Fruit fly (Drosophila melanogaster) whole organism, prepupa: ENCODE measurements around the gene CG10866.

Source experiments
- CG11294 ChIP-seq: fragments of 200-800 bp; sonication (Bioruptor generic); IDR thresholded peaks from 2 replicates; pipeline ENCODE4 v1.3.6; 2022; ENCODE audit warnings: missing biosample characterization, missing genetic modification characterization
- CG11902 ChIP-seq: fragments of 200-800 bp; sonication (Bioruptor generic); optimal IDR thresholded peaks from 3 replicates; lab custom pipeline; 2016; ENCODE audit warnings: missing biosample characterization, missing genetic modification characterization
- CG16779 ChIP-seq: fragments of 200-800 bp; sonication (Bioruptor generic); optimal IDR thresholded peaks from 3 replicates; lab custom pipeline; 2017; ENCODE audit warnings: missing biosample characterization, mild to moderate bottlenecking, missing genetic modification characterization
- CG34406 ChIP-seq: fragments of 200-800 bp; sonication (Bioruptor generic); optimal IDR thresholded peaks from 3 replicates; lab custom pipeline; 2016; ENCODE audit warnings: missing biosample characterization, missing genetic modification characterization
- CG3919 ChIP-seq: fragments of 200-800 bp; sonication (Bioruptor generic); optimal IDR thresholded peaks from 3 replicates; lab custom pipeline; 2016; ENCODE audit warnings: missing biosample characterization, missing genetic modification characterization
- CG8632 ChIP-seq: fragments of 200-800 bp; sonication (Bioruptor generic); optimal IDR thresholded peaks from 3 replicates; lab custom pipeline; 2016; ENCODE audit warnings: missing biosample characterization, missing genetic modification characterization
- Hr39 ChIP-seq: fragments of 200-800 bp; sonication (Bioruptor generic); optimal IDR thresholded peaks from 2 replicates; lab custom pipeline; 2016; ENCODE audit warnings: missing biosample characterization, missing genetic modification characterization
- Lpt ChIP-seq: fragments of 200-800 bp; sonication (Bioruptor generic); optimal IDR thresholded peaks from 3 replicates; lab custom pipeline; 2016; ENCODE audit warnings: missing biosample characterization, missing genetic modification characterization
- OdsH ChIP-seq: fragments of 200-800 bp; sonication (Bioruptor generic); optimal IDR thresholded peaks from 3 replicates; lab custom pipeline; 2016; ENCODE audit warnings: missing biosample characterization, missing genetic modification characterization
- Smox ChIP-seq: fragments of 200-800 bp; sonication (Bioruptor generic); optimal IDR thresholded peaks from 3 replicates; lab custom pipeline; 2016; ENCODE audit warnings: missing biosample characterization, missing genetic modification characterization
- cyc ChIP-seq: fragments of 200-800 bp; sonication (Bioruptor generic); optimal IDR thresholded peaks from 3 replicates; lab custom pipeline; 2016; ENCODE audit warnings: missing biosample characterization, missing genetic modification characterization
- dac ChIP-seq: fragments of 200-800 bp; sonication (Bioruptor generic); optimal IDR thresholded peaks from 2 replicates; lab custom pipeline; 2017; ENCODE audit warnings: missing biosample characterization, mild to moderate bottlenecking, missing genetic modification characterization
- lz ChIP-seq: fragments of 200-800 bp; sonication (Bioruptor generic); optimal IDR thresholded peaks from 3 replicates; lab custom pipeline; 2016; ENCODE audit warnings: missing biosample characterization, missing genetic modification characterization
- pdm3 ChIP-seq: fragments of 200-800 bp; sonication (Bioruptor generic); optimal IDR thresholded peaks from 3 replicates; lab custom pipeline; 2016; ENCODE audit warnings: missing biosample characterization, missing genetic modification characterization

dm6 chr3L:3970372-3971031 lies 32.7 kb upstream of the CG10866 start:
- no peak for TF ChIP-seq Hr39 (GFP tag; lab: Kevin White, UChicago)
- no peak for TF ChIP-seq pdm3
- no peak for TF ChIP-seq OdsH (GFP tag; lab: Kevin White, UChicago)
- TF ChIP-seq CG34406 (GFP tag; lab: Kevin White, UChicago): no peak
- no peak for TF ChIP-seq CG16779 (tag; lab: Kevin White, UChicago)
- no peak for TF ChIP-seq Lpt (GFP tag; lab: Kevin White, UChicago)
- no peak for TF ChIP-seq CG8632 (GFP tag; lab: Kevin White, UChicago)
- no peak for TF ChIP-seq dac (GFP tag; lab: Kevin White, UChicago)
- no peak for TF ChIP-seq CG3919 (GFP tag; lab: Kevin White, UChicago)
- no peak for TF ChIP-seq lz (GFP tag; lab: Kevin White, UChicago)
- TF ChIP-seq CG11902: no peak
- no peak for TF ChIP-seq cyc (GFP tag; lab: Kevin White, UChicago)
- no peak for TF ChIP-seq CG11294 (GFP tag; lab: Robert Waterston, UW)
- TF ChIP-seq Smox: no peak
